Fruit fly (Drosophila melanogaster): ENCODE data around the gene CG32264.
A peak's percentile ranks its signal among the peaks of the same experiment; 100 is the strongest.

The CG32264 gene

dm6 chr3L:3760395-3760997, 45.8 kb downstream of the CG32264 start (continued):
- TF ChIP-seq chm (GFP tag; IDR thresholded peaks at IDR 0.05) (no peak), mam (GFP tag; optimal IDR thresholded peaks at IDR 0.05) (peak; percentile 60), CG10654 (GFP tag; optimal IDR thresholded peaks at IDR 0.05) (no peak), CG10321 (GFP tag; IDR thresholded peaks at IDR 0.05) (no peak), Ptx1 (GFP tag; IDR thresholded peaks at IDR 0.05) (peak; percentile 64), D19B (GFP tag; optimal IDR thresholded peaks at IDR 0.05) (peak; percentile 18), Xbp1 (GFP tag; optimal IDR thresholded peaks at IDR 0.05) (peak; percentile 9), CG8089 (GFP tag; optimal IDR thresholded peaks at IDR 0.05) (no peak), CG32767 (GFP tag; IDR thresholded peaks at IDR 0.05) (0 out of 2 replicates have a peak, but pooled peaks have one; percentile 29), h (optimal IDR thresholded peaks at IDR 0.05) (no peak), CG1024 (GFP tag; IDR thresholded peaks at IDR 0.05) (no peak), CG12155 (GFP tag; optimal IDR thresholded peaks at IDR 0.05) (peak; percentile 7), ash1 (GFP tag; optimal IDR thresholded peaks at IDR 0.05) (no peak), CG11695 (GFP tag; IDR thresholded peaks at IDR 0.05) (no peak; the same call in 2 of the 3 replicates), CG14014 (GFP tag; IDR thresholded peaks at IDR 0.05) (peak; percentile 56; the same call in 1 of the 2 replicates), CG17829 (tag; optimal IDR thresholded peaks at IDR 0.05) (no peak), lab (GFP tag; optimal IDR thresholded peaks at IDR 0.05) (peak; percentile 64), unc-4 (GFP tag; IDR thresholded peaks at IDR 0.05; ENCODE audit: partially characterized antibody) (no peak), CG42726 (GFP tag; IDR thresholded peaks at IDR 0.05; ENCODE audit: partially characterized antibody) (no peak), her (GFP tag; optimal IDR thresholded peaks at IDR 0.05) (no peak), MTF-1 (GFP tag; optimal IDR thresholded peaks at IDR 0.05; ENCODE audit: borderline replicate concordance) (no peak), Nf-YB (GFP tag; optimal IDR thresholded peaks at IDR 0.05) (peak; percentile 15), Ets65A (GFP tag) (no peak), ara (GFP tag; IDR thresholded peaks at IDR 0.05) (no peak), Oaz (GFP tag; IDR thresholded peaks at IDR 0.05) (no peak), MESR4 (GFP tag; optimal IDR thresholded peaks at IDR 0.05) (no peak), esg (GFP tag; conservative IDR thresholded peaks at IDR 0.05) (no peak; the same call in 1 of the 2 replicates), gem (tag; optimal IDR thresholded peaks at IDR 0.05) (peak; percentile 45), dmrt11E (tag; optimal IDR thresholded peaks at IDR 0.05) (no peak), sqz (GFP tag; optimal IDR thresholded peaks at IDR 0.05) (no peak), CG12744 (GFP tag; optimal IDR thresholded peaks at IDR 0.05) (no peak), so (GFP tag; IDR thresholded peaks at IDR 0.05) (peak; percentile 77; the same call in 2 of the 3 replicates), dpn (GFP tag; optimal IDR thresholded peaks at IDR 0.05) (peak; percentile 26 to 60), Hand (GFP tag; optimal IDR thresholded peaks at IDR 0.05) (peak; percentile 37), HmgD (GFP tag; optimal IDR thresholded peaks at IDR 0.05) (no peak), Nf-YC (tag; optimal IDR thresholded peaks at IDR 0.05) (no peak), Mes4 (GFP tag; optimal IDR thresholded peaks at IDR 0.05) (no peak), Poxn (GFP tag; IDR thresholded peaks at IDR 0.05) (no peak), CG8290 (GFP tag; optimal IDR thresholded peaks at IDR 0.05) (no peak), CG8290 (tag; optimal IDR thresholded peaks at IDR 0.05) (peak in 1 of 2 experiments; percentile 43), jumu (GFP tag; optimal IDR thresholded peaks at IDR 0.05) (no peak), Side (GFP tag; optimal IDR thresholded peaks at IDR 0.05) (no peak), CG4360 (GFP tag; IDR thresholded peaks at IDR 0.05) (no peak), z (GFP tag; IDR thresholded peaks at IDR 0.05) (no peak), E2f1 (GFP tag; IDR thresholded peaks at IDR 0.05) (no peak), CG4328 (GFP tag; optimal IDR thresholded peaks at IDR 0.05) (no peak), CG6254 (GFP tag; optimal IDR thresholded peaks at IDR 0.05) (no peak), insv (GFP tag; optimal IDR thresholded peaks at IDR 0.05) (no peak), Hmr (GFP tag; optimal IDR thresholded peaks at IDR 0.05) (peak; percentile 39), CG15269 (tag; optimal IDR thresholded peaks at IDR 0.05) (peak; percentile 57), slou (GFP tag; optimal IDR thresholded peaks at IDR 0.05) (peak; percentile 19), tin (GFP tag; optimal IDR thresholded peaks at IDR 0.05) (peak; percentile 15)
